Fruit fly (Drosophila melanogaster): Measurements from ENCODE around the gene Sgt.

The Sgt gene

dm6 chr2L:17485457-17485856, 14.1 kb downstream of the Sgt start, which contains the start of the genes CG43221 and CG43645:
CG43221 (plus strand) TSS chr2L:17485757.
CG43645 (plus strand) TSS chr2L:17485757.
- TF ChIP-seq CG17801 (GFP tag; optimal IDR thresholded peaks at IDR 0.05; ENCODE audit: partially characterized antibody), result no peak

DNA sequence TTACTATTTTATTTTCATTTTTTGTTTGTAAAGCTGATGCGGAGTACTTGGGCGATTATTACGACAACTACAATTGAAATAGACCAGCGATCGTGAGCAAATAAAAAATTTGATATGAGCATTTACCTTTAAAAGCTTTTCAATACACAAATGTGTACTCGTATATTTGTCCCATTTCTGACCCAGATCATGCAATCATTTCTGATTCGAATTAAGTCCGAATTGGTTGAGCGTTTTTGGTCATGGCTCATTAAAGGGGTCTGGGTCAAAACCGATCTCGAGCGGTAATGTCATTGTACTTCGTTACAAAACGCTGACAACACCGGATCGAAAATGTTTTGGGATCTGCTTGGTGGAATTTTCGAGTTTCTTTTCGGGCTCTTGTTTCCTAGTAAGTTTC, 14.9 kb downstream of the Sgt start, which contains the start of gene CG43220:
CG43220 (plus strand) TSS at position 301 of the 400 bp plus-strand sequence.
- no peak for TF ChIP-seq CG17801 (GFP tag; optimal IDR thresholded peaks at IDR 0.05; ENCODE audit: partially characterized antibody)

DNA sequence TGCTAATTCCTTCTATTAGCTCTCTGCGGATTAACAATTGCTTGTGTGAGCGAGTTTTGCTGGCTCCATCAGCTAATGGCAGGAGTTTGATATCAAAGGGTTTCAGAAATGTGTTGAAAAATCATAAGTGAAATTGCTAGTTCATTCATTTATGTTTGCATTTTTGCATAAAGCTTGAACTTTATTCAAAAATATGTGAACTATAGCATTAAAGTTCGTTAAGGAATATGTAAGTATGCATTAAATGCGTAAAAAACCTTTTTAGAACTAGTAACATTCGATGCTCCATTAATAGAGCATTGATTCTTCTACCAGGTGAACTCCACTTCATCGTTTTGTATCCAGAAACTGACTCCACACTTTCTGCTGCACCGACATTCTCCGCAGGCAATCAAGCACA, 21.3 kb downstream of the Sgt start:
- no peak for TF ChIP-seq CG17801 (GFP tag; optimal IDR thresholded peaks at IDR 0.05; ENCODE audit: partially characterized antibody)

DNA sequence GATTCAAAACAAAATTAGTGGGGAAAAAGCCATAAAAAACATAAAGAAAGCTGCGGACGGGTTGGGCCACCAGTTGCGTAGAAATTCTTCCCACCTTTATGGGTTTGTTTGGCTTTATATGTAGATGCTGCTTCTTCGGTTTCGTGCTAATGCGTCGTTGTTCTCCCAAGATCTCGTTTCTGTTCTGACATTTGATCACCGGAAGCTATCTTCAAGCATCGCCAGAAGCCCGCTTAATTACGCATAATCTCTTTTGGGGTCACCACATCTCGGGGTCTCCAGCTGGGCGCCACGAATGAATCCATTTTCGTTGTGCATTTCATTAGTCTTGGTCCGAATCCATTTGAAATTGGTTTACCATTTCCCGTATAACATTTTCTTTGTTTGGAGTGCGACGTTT, 24.4 kb downstream of the Sgt start:
- TF ChIP-seq CG17801 (GFP tag; optimal IDR thresholded peaks at IDR 0.05; ENCODE audit: partially characterized antibody), result no peak

dm6 chr2L:17497108-17497507, 25.7 kb downstream of the Sgt start, which contains the start of gene qua:
qua (minus strand) TSS chr2L:17497208.
- no peak for TF ChIP-seq CG17801 (GFP tag; optimal IDR thresholded peaks at IDR 0.05; ENCODE audit: partially characterized antibody)

dm6 chr2L:17498721-17499120, 27.3 kb downstream of the Sgt start, which contains the start of gene CG15142:
CG15142 (minus strand) TSS chr2L:17498821.
- TF ChIP-seq CG17801 (GFP tag; optimal IDR thresholded peaks at IDR 0.05; ENCODE audit: partially characterized antibody), result no peak

- TF ChIP-seq CG17801 (GFP tag; optimal IDR thresholded peaks at IDR 0.05; ENCODE audit: partially characterized antibody), result no peak
Measured at dm6 chr2L:17500946-17501451, 29.6 kb downstream of the Sgt start, which contains the start of the genes mEFTs and Dhc36C. mEFTs (minus strand) TSS chr2L:17501106. Dhc36C (plus strand) TSS chr2L:17501401.

DNA sequence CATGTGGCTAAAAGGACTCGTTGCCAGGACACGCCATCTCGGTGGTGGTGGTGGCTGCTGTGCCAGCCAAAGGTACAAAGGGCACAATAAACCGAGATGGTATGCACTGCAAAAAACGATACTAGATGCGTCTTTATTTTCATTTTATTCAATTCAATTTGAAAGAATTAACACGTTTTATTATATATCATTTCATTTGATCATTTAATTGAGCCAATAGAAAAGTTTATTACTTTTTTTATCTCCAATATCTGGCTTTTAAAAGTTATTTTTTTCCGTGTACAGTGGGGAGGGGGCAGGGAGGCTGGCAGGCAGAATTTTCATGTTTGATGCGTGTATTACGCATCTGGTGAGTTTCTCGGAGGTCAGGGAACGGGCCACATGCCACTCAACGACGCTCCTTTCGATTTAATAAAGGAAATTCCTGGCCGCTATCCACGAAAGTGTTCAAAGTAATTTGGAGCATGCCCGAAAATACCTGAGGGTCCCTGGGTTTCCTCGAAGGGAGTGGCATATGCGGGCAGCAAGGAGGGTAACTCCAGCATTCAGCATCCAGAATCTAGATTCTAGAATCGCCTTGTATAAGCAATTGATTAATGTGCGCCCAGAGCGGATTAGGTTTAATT, 42.8 kb downstream of the Sgt start:
- TF ChIP-seq CG17801 (GFP tag; optimal IDR thresholded peaks at IDR 0.05; ENCODE audit: partially characterized antibody), result no peak

Measured in ovary, adult (tissue).